Worm (Caenorhabditis elegans): ENCODE measurements around the gene C39H7.4.
A peak's percentile ranks its signal among the peaks of the same experiment; 100 is the strongest.

Gene C39H7.4

ce11 chrIV:5563280-5563679 is 51.1 kb downstream of the C39H7.4 start (continued):
- TF ChIP-seq ztf-4 (tag; optimal IDR thresholded peaks at IDR 0.05) (no peak), elt-2 (tag; optimal IDR thresholded peaks at IDR 0.05) (no peak), ceh-8 (GFP tag; optimal IDR thresholded peaks at IDR 0.05) (no peak), aha-1 (tag; optimal IDR thresholded peaks at IDR 0.05) (no peak), ceh-90 (tag; optimal IDR thresholded peaks at IDR 0.05) (no peak), nhr-237 (tag; optimal IDR thresholded peaks at IDR 0.05) (no peak), nhr-84 (tag; optimal IDR thresholded peaks at IDR 0.05) (no peak), C04F5.9 (tag; optimal IDR thresholded peaks at IDR 0.05) (no peak), nhr-90 (tag; optimal IDR thresholded peaks at IDR 0.05; ENCODE audit: poor library complexity) (peak; percentile 45), mep-1 (tag; optimal IDR thresholded peaks at IDR 0.05) (peak; percentile 83), nhr-76 (tag; optimal IDR thresholded peaks at IDR 0.05) (no peak), egl-13 (tag; optimal IDR thresholded peaks at IDR 0.05) (no peak), ces-1 (GFP tag; optimal IDR thresholded peaks at IDR 0.05) (no peak), tbx-2 (tag; optimal IDR thresholded peaks at IDR 0.05) (no peak), nhr-11 (tag; optimal IDR thresholded peaks at IDR 0.05) (no peak), lin-35 (GFP tag; optimal IDR thresholded peaks at IDR 0.05) (no peak), efl-1 (optimal IDR thresholded peaks at IDR 0.05) (peak in 1 of 2 experiments; percentile 4), efl-1 (GFP tag; optimal IDR thresholded peaks at IDR 0.05 in 1 of 2) (peak in 1 of 2 experiments; percentile 85), unc-130 (tag; optimal IDR thresholded peaks at IDR 0.05) (no peak), dpl-1 (GFP tag; optimal IDR thresholded peaks at IDR 0.05) (peak; percentile 11 to 12 (median 12)), ceh-88 (GFP tag; IDR thresholded peaks at IDR 0.05) (no peak), lir-3 (tag; optimal IDR thresholded peaks at IDR 0.05; ENCODE audit: poor library complexity) (no peak), lin-14 (GFP tag; optimal IDR thresholded peaks at IDR 0.05) (peak; percentile 63), pax-3 (tag; optimal IDR thresholded peaks at IDR 0.05) (no peak), swsn-7 (tag; optimal IDR thresholded peaks at IDR 0.05) (no peak), mab-9 (GFP tag; IDR thresholded peaks at IDR 0.05) (no peak), nhr-71 (tag; optimal IDR thresholded peaks at IDR 0.05) (peak; percentile 58), tlp-1 (tag; optimal IDR thresholded peaks at IDR 0.05) (no peak), unc-86 (tag; optimal IDR thresholded peaks at IDR 0.05) (no peak), fkh-4 (tag; optimal IDR thresholded peaks at IDR 0.05; ENCODE audit: borderline replicate concordance) (no peak), unc-30 (tag; optimal IDR thresholded peaks at IDR 0.05) (no peak), sptf-1 (tag; optimal IDR thresholded peaks at IDR 0.05) (no peak), fkh-8 (tag; optimal IDR thresholded peaks at IDR 0.05) (no peak), nhr-77 (tag; optimal IDR thresholded peaks at IDR 0.05) (no peak), irx-1 (tag; optimal IDR thresholded peaks at IDR 0.05) (no peak), lin-15B (tag; optimal IDR thresholded peaks at IDR 0.05) (no peak), xbp-1 (tag; optimal IDR thresholded peaks at IDR 0.05) (no peak), nhr-28 (tag; optimal IDR thresholded peaks at IDR 0.05) (no peak), ztf-11 (tag; optimal IDR thresholded peaks at IDR 0.05) (no peak), grh-1 (GFP tag; IDR thresholded peaks at IDR 0.05) (no peak), aly-2 (tag; optimal IDR thresholded peaks at IDR 0.05) (no peak), hlh-4 (tag; optimal IDR thresholded peaks at IDR 0.05) (no peak), lin-39 (tag; optimal IDR thresholded peaks at IDR 0.05) (no peak), pqm-1 (tag; optimal IDR thresholded peaks at IDR 0.05) (no peak), sup-37 (GFP tag; optimal IDR thresholded peaks at IDR 0.05) (no peak), hlh-17 (GFP tag; optimal IDR thresholded peaks at IDR 0.05; ENCODE audit: borderline replicate concordance) (no peak), ets-5 (GFP tag; IDR thresholded peaks at IDR 0.05) (no peak), jun-1 (tag; optimal IDR thresholded peaks at IDR 0.05) (no peak), pag-3 (tag; optimal IDR thresholded peaks at IDR 0.05; ENCODE audit: borderline replicate concordance, insufficient read depth) (no peak), skn-1 (tag; optimal IDR thresholded peaks at IDR 0.05) (no peak), ceh-63 (GFP tag; optimal IDR thresholded peaks at IDR 0.05) (no peak), mef-2 (tag; optimal IDR thresholded peaks at IDR 0.05) (no peak), efl-3 (GFP tag; optimal IDR thresholded peaks at IDR 0.05) (no peak)
